Fruit fly (Drosophila melanogaster): ENCODE measurements around the gene ovo.

dm6 chrX:5085086-5085468, 37.0 kb downstream of the ovo start:
- no peak for TF ChIP-seq psq (optimal IDR thresholded peaks at IDR 0.05)
- no peak for TF ChIP-seq CG8478 (optimal IDR thresholded peaks at IDR 0.05)
- no peak for TF ChIP-seq Dll (optimal IDR thresholded peaks at IDR 0.05)
- no peak for TF ChIP-seq EcR (GFP tag; optimal IDR thresholded peaks at IDR 0.05)

Data from whole organism.